Worm (Caenorhabditis elegans) whole organism, mixed stage, embryonic: ENCODE measurements around the gene fbxa-174.

Source experiments
- blmp-1 ChIP-seq: fragments of 150-350 bp; optimal IDR thresholded peaks from 2 replicates; lab custom pipeline; 2014; ENCODE audit warnings: missing biosample characterization, missing genetic modification characterization
- ceh-39 ChIP-seq: fragments of 150-350 bp; optimal IDR thresholded peaks from 2 replicates; lab custom pipeline; 2014; ENCODE audit warnings: missing biosample characterization, missing genetic modification characterization
- lin-13 ChIP-seq: fragments of 150-350 bp; optimal IDR thresholded peaks from 2 replicates; lab custom pipeline; 2014; ENCODE audit warnings: missing biosample characterization, missing genetic modification characterization
- mls-2 ChIP-seq: sonication (generic microtip); optimal IDR thresholded peaks from 2 replicates; lab custom pipeline; 2016; ENCODE audit warnings: mild to moderate bottlenecking, missing genetic modification characterization, moderate library complexity, missing compliant biosample characterization
- nhr-12 ChIP-seq: fragments of 150-350 bp; optimal IDR thresholded peaks from 2 replicates; lab custom pipeline; 2014; ENCODE audit warnings: missing biosample characterization, missing genetic modification characterization
- unc-39 ChIP-seq: fragments of 150-350 bp; optimal IDR thresholded peaks from 2 replicates; lab custom pipeline; 2014; ENCODE audit warnings: missing biosample characterization, missing genetic modification characterization

DNA sequence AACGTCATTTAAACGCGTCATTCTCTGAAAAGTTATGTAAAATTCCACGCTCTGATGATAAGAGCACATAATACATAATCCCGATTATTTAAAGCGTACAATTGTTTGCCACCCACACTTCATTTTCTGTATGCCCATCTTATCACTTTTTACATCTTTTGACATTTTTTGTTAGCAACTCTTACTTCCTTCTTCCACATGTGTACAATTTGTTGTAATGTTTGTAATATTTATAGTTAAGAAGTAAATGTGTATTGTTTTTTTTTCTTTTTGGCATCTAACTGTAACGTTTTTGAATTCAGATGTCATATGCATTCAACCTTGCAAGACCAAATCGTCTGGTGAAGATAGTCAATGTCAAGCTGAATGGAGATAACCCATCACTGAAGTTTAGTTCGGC, 37.5 kb downstream of the fbxa-174 start, which contains the start of gene fbxa-136:
- TF ChIP-seq ceh-39, result no peak
- TF ChIP-seq nhr-12 (tag; lab: Kevin White, UChicago), result no peak
- TF ChIP-seq lin-13 (tag; lab: Kevin White, UChicago), result no peak
- no peak for TF ChIP-seq blmp-1 (tag; lab: Kevin White, UChicago)
- no peak for TF ChIP-seq unc-39 (tag; lab: Kevin White, UChicago)
- TF ChIP-seq mls-2 (tag; lab: Kevin White, UChicago), result no peak
